Worm (Caenorhabditis elegans): Measurements from ENCODE around the gene F36H1.12.

DNA sequence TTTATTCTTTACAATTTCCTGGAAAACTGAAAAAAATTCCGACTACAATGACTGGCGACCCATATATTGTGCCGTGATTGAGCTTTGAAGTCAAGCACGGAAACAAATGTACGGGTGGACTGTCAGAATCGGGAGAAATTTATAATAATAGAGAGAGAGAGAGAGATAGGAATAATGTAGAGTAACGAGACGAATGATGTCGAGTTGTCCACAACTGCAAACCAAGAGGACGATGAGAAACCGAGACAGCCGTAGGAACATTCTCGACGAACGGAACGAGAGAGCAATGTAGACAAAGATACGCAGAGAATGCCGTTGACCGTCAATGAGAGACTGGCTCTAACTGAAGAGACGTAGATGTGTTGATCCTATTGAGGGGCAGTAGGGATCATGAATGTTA lies 25.9 kb downstream of the F36H1.12 start:
- TF ChIP-seq unc-39 (tag; optimal IDR thresholded peaks at IDR 0.05) (no peak), lin-15B (tag; optimal IDR thresholded peaks at IDR 0.05) (peak; percentile 64)
